Worm (Caenorhabditis elegans): Measurements from ENCODE around the gene srj-54.

- TF ChIP-seq flt-1 (GFP tag; IDR thresholded peaks at IDR 0.05) (no peak), ets-7 (tag; optimal IDR thresholded peaks at IDR 0.05) (no peak), hmbx-1 (tag; optimal IDR thresholded peaks at IDR 0.05) (no peak), ama-1 (optimal IDR thresholded peaks at IDR 0.05) (no peak), tra-4 (tag; optimal IDR thresholded peaks at IDR 0.05) (no peak), hmg-4 (GFP tag; optimal IDR thresholded peaks at IDR 0.05) (no peak), scrt-1 (GFP tag; IDR thresholded peaks at IDR 0.05) (no peak), B0310.2 (tag; optimal IDR thresholded peaks at IDR 0.05) (no peak), ceh-36 (tag; optimal IDR thresholded peaks at IDR 0.05) (no peak), F13C5.2 (tag; optimal IDR thresholded peaks at IDR 0.05) (no peak), ceh-13 (GFP tag; optimal IDR thresholded peaks at IDR 0.05) (no peak), aly-1 (tag; optimal IDR thresholded peaks at IDR 0.05) (no peak)
Measured at ce11 chrV:2864899-2865298, 5.3 kb upstream of the srj-54 start, which contains the start of gene srh-240.

Data from whole organism, early embryonic.